Fruit fly (Drosophila melanogaster): Measurements from ENCODE around the gene PNUTS.

PNUTS gene

dm6 chr2L:869497-870040 is 696 bp upstream of the PNUTS start, which contains the start of gene dbe (continued):
- TF ChIP-seq cas (GFP tag; IDR thresholded peaks at IDR 0.05) (no peak), CG32532 (GFP tag; IDR thresholded peaks at IDR 0.05) (0 out of 2 replicates have a peak, but pooled peaks have one; percentile 18), Adf1 (GFP tag; IDR thresholded peaks at IDR 0.05) (no peak), CG18262 (tag; optimal IDR thresholded peaks at IDR 0.05) (peak; percentile 15), Nf-YB (GFP tag; optimal IDR thresholded peaks at IDR 0.05) (no peak), kah (GFP tag; optimal IDR thresholded peaks at IDR 0.05) (no peak), Dek (tag; optimal IDR thresholded peaks at IDR 0.05) (no peak), prd (optimal IDR thresholded peaks at IDR 0.05) (no peak), prd (GFP tag; IDR thresholded peaks at IDR 0.05) (0 out of 3 replicates have a peak, but pooled peaks have one; percentile 23), hkb (optimal IDR thresholded peaks at IDR 0.05) (no peak), hkb (GFP tag; IDR thresholded peaks at IDR 0.05) (no peak), fd64A (GFP tag; optimal IDR thresholded peaks at IDR 0.05) (no peak), CG16779 (GFP tag; IDR thresholded peaks at IDR 0.05) (no peak), CG14965 (GFP tag; optimal IDR thresholded peaks at IDR 0.05; ENCODE audit: borderline replicate concordance) (no peak), CG17802 (tag; optimal IDR thresholded peaks at IDR 0.05) (no peak), ssp (GFP tag; IDR thresholded peaks at IDR 0.05) (no peak), CG7556 (GFP tag; optimal IDR thresholded peaks at IDR 0.05) (no peak), CG1603 (tag; optimal IDR thresholded peaks at IDR 0.05) (peak; percentile 34), CG6175 (GFP tag; IDR thresholded peaks at IDR 0.05) (no peak), CG18011 (GFP tag; optimal IDR thresholded peaks at IDR 0.05) (no peak), Ada2b (GFP tag; IDR thresholded peaks at IDR 0.05) (no peak), lilli (GFP tag; optimal IDR thresholded peaks at IDR 0.05) (peak; percentile 9), Xbp1 (GFP tag; optimal IDR thresholded peaks at IDR 0.05) (peak; percentile 37), seq (GFP tag; IDR thresholded peaks at IDR 0.05) (no peak), az2 (GFP tag; optimal IDR thresholded peaks at IDR 0.05) (no peak), ken (GFP tag; IDR thresholded peaks at IDR 0.05) (no peak), CG12769 (tag; optimal IDR thresholded peaks at IDR 0.05) (no peak), MBD-R2 (GFP tag; IDR thresholded peaks at IDR 0.05) (peak; percentile 77), CG8478 (optimal IDR thresholded peaks at IDR 0.05) (no peak), pan (optimal IDR thresholded peaks at IDR 0.05) (no peak), pan (GFP tag; optimal IDR thresholded peaks at IDR 0.05 in 1 of 2, IDR thresholded peaks at IDR 0.05 in 1 of 2) (no peak), Mrtf (GFP tag; IDR thresholded peaks at IDR 0.05) (no peak), CrebB (tag; optimal IDR thresholded peaks at IDR 0.05) (no peak), CG18619 (GFP tag; optimal IDR thresholded peaks at IDR 0.05) (no peak), pfk (GFP tag; optimal IDR thresholded peaks at IDR 0.05) (no peak), exex (tag; optimal IDR thresholded peaks at IDR 0.05) (no peak), cato (GFP tag; optimal IDR thresholded peaks at IDR 0.05; ENCODE audit: borderline replicate concordance) (no peak), CG6272 (GFP tag; IDR thresholded peaks at IDR 0.05) (no peak), Deaf1 (tag; optimal IDR thresholded peaks at IDR 0.05) (no peak), CG9932 (GFP tag; IDR thresholded peaks at IDR 0.05) (peak; percentile 58), Ptx1 (GFP tag; IDR thresholded peaks at IDR 0.05) (no peak), shn (GFP tag; optimal IDR thresholded peaks at IDR 0.05) (no peak), Lpt (GFP tag; optimal IDR thresholded peaks at IDR 0.05) (no peak), CG17385 (GFP tag; optimal IDR thresholded peaks at IDR 0.05) (no peak), oc (tag; optimal IDR thresholded peaks at IDR 0.05) (no peak), CG31224 (GFP tag; IDR thresholded peaks at IDR 0.05) (no peak), Stat92E (GFP tag; optimal IDR thresholded peaks at IDR 0.05) (no peak), CG32767 (GFP tag; IDR thresholded peaks at IDR 0.05) (no peak), insv (GFP tag; optimal IDR thresholded peaks at IDR 0.05) (no peak), Hr51 (GFP tag; optimal IDR thresholded peaks at IDR 0.05) (no peak), lov (optimal IDR thresholded peaks at IDR 0.05) (no peak), lov (GFP tag; IDR thresholded peaks at IDR 0.05) (no peak), tx (GFP tag; optimal IDR thresholded peaks at IDR 0.05) (no peak)

Measured in whole organism, embryonic.